Fruit fly (Drosophila melanogaster) whole organism: ENCODE data around the gene Dfd.
A peak's percentile ranks its signal among the peaks of the same experiment; 100 is the strongest.

Experiments
- CG8478 ChIP-seq: fragments of >200 bp; optimal IDR thresholded peaks from 2 replicates; lab custom pipeline; 2018; ENCODE audit warnings: inconsistent platforms
- Dll ChIP-seq: fragments of >200 bp; optimal IDR thresholded peaks from 2 replicates; lab custom pipeline; 2017
- EcR ChIP-seq, 2 experiments: fragments of >200 bp; optimal IDR thresholded peaks; 2 replicates each; lab custom pipeline; 2017; ENCODE audit warnings: missing biosample characterization in 2 of 2, missing genetic modification characterization in 2 of 2, missing genetic modification reagents in 2 of 2
- pan ChIP-seq: fragments of >200 bp; optimal IDR thresholded peaks from 2 replicates; lab custom pipeline; 2017
- psq ChIP-seq: fragments of >200 bp; optimal IDR thresholded peaks from 2 replicates; lab custom pipeline; 2017
- usp ChIP-seq: fragments of >200 bp; optimal IDR thresholded peaks from 2 replicates; lab custom pipeline; 2017; ENCODE audit warnings: missing biosample characterization, missing genetic modification characterization, mixed read lengths

Gene Dfd

DNA sequence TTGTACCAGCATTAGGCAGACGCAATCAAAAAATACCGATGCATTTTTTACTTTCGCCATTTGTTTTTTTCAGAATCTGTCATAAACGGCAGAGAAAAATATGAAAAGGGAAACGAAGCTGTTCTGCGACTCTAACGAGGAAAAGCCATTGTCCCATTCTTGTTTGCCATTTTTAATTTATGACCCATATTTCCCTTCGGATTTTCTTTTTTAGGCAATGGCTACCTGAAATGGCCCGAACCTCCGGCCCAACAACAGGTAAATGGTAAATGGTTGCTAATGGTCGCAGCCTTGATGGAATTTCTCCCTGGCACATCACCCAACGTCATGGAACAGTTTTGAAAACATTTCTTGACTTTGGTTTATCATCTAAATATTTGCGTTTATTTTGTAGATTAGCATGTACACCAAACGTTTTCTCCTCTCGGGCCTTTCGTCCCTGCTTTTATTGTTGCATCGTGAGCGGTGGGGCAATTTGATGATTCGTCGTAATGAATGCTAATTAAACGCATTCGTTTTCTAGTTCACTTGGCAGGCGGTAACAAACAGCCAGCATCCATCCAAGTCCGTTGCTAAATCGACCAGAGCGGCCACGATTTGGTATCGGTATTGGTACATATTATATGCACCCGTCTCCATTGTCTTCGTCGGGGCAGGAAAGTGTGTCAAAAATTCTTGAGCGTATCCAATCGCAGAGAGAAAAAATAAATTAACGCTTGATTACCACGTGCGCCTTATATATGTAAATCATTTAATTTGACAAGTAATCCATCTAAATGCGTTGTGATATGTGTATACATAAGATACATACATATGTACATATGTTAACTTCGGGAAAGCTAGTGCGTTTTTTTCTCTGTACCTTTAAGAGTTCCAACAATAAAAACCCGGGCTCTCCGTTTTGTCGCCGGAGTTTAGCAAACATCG is 26.6 kb downstream of the Dfd start:
- TF ChIP-seq usp (GFP tag; lab: Kevin White, UChicago) = no peak
- no peak for TF ChIP-seq Dll (lab: Kevin White, UChicago)
- TF ChIP-seq CG8478 = no peak

DNA sequence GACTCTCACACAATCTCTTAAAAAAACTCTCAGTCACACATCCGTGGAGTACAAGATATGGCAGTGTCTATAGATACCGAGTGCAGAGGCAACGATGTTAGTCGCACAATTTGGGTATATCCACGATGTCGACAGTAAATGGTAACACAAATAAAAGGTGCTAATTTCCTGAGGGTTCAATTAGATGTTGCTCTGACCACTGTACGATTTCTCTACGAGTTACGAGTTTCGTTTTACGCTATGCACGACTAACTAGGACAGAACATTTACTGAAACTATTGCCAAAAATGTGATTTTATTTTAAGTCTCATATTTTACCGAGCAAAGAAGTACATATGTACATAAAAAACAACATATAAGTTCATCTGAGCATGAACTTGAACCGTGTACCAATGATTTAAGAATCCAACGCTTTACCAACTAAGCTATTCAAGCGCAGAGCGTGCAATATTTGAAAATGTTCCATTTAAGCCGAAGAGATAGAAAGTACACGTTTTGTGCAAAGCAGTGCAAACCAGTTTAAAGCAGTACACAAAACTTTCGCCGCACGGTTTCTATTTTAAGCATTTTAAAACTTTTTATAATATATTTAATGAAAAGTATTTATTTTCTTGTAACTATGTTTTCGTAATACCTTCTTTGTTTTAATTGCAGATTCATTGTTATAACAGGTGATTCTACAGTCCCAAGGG is 27.4 kb downstream of the Dfd start:
- TF ChIP-seq pan (lab: Kevin White, UChicago) (no peak), psq (lab: Kevin White, UChicago) (no peak)

- TF ChIP-seq Dll (lab: Kevin White, UChicago) = no peak
- TF ChIP-seq usp (GFP tag; lab: Kevin White, UChicago) = no peak
- TF ChIP-seq EcR (GFP tag; optimal IDR thresholded peaks at IDR 0.05; lab: Kevin White, UChicago) = no peak
- TF ChIP-seq CG8478 = no peak
- TF ChIP-seq psq (lab: Kevin White, UChicago) = no peak
- TF ChIP-seq pan (lab: Kevin White, UChicago) = no peak
Measured at dm6 chr3R:6826865-6827264, 35.2 kb downstream of the Dfd start.

DNA sequence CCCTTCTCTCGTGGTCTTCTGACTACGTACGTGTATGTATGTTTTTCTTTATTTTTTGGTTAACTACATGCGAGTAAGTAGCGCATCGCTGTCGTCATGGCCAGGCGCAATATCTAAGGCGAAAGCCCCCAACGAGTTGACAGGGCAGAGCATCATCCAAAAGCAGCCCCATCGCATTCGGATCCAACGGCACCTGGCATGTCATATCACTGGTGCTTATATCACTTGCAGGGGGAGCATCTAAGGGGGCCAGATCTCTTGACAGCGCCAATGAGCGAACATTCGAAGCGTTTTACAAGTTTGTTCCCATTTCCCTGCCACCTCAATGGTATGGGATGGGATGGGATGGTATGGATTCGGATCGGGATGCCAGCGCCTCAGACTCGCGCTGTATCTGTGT is 36.6 kb downstream of the Dfd start:
- TF ChIP-seq EcR (GFP tag; optimal IDR thresholded peaks at IDR 0.05; lab: Kevin White, UChicago) (no peak), usp (GFP tag; lab: Kevin White, UChicago) (no peak), CG8478 (no peak), Dll (lab: Kevin White, UChicago) (no peak), pan (lab: Kevin White, UChicago) (no peak), psq (lab: Kevin White, UChicago) (no peak)

DNA sequence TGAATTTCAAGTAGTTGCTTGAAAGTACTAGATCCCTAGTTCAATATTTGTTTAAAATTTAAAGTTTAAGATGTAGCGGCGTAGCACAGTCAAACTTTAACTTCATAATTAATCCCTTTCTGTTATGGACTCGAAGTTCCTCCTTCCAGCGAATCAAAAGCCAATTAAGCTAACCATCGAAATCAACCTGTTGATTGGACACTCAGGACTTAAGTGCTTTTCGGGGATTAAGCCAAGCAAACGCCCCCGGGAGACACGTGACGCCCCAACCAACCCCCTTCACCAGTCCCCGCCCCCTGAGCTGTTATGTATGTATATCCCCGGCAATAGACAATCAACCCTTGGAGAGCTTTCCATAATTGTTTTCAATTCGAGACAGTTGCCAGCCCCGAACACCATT is 40.1 kb downstream of the Dfd start:
- TF ChIP-seq Dll (lab: Kevin White, UChicago) = no peak
- no peak for TF ChIP-seq CG8478
- no peak for TF ChIP-seq pan (lab: Kevin White, UChicago)

DNA sequence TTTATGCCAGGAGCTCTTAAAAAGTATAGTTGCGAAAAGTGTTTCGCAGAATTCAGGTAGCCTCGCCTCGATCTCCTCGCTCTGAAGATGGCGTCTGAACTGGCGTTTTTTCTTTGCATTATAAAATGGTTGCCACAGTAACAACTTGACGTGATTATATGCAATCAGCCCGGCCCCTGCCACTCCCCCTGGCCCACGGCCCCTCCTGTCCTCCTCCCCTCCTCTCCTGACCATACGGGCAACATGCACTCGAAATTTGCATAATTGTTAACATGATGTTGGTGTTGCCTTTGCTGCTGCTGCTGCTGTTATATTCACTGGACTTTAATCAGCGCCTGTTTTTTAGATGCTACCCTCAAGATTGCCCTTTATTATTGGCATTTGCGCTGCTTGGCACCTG is 46.9 kb downstream of the Dfd start:
- no peak for TF ChIP-seq EcR (GFP tag; optimal IDR thresholded peaks at IDR 0.05; lab: Kevin White, UChicago)
- no peak for TF ChIP-seq pan (lab: Kevin White, UChicago)

dm6 chr3R:6841802-6842201 is 50.2 kb downstream of the Dfd start:
- no peak for TF ChIP-seq psq (lab: Kevin White, UChicago)
- TF ChIP-seq usp (GFP tag; lab: Kevin White, UChicago) = no peak
- TF ChIP-seq Dll (lab: Kevin White, UChicago) = no peak
- no peak for TF ChIP-seq CG8478
- TF ChIP-seq EcR (GFP tag; optimal IDR thresholded peaks at IDR 0.05; lab: Kevin White, UChicago) = no peak
- TF ChIP-seq pan (lab: Kevin White, UChicago) = no peak

DNA sequence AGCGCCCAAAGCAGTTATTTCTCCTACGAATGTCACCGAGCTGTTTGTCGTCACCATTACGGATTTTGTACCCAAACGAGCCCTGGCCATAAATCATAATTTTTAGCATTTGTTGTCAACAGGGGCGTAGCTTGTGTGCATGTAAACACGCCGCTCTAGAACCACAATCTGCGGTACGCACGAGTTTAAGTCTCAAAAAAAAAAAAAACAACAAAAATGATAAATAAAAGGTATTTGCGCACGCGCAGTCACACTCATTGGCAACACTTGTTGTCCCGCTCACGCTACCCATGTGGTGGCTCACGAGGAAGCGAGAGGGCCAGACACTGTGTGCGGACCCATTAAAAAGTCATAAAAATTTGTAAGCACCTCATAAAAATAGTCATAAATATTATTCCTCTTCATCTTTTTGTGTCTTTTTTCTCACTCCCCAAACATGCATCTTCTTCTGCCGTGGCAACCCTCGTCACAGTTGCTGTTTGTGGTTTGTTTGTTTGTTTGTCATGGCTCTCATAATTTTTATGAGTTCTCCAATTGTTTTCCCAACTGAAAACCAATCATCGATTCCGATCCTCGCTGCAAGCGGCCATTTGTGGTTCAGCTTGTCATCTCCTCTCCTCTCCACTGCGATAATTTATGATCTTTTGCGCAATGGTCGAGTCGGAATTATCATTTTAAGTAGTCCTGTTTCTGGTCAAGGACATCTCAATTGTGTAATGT is 54.0 kb downstream of the Dfd start:
- TF ChIP-seq CG8478 = no peak
- TF ChIP-seq pan (lab: Kevin White, UChicago) = no peak
- no peak for TF ChIP-seq psq (lab: Kevin White, UChicago)
- no peak for TF ChIP-seq EcR (GFP tag; optimal IDR thresholded peaks at IDR 0.05; lab: Kevin White, UChicago)
- no peak for TF ChIP-seq usp (GFP tag; lab: Kevin White, UChicago)
- no peak for TF ChIP-seq Dll (lab: Kevin White, UChicago)

DNA sequence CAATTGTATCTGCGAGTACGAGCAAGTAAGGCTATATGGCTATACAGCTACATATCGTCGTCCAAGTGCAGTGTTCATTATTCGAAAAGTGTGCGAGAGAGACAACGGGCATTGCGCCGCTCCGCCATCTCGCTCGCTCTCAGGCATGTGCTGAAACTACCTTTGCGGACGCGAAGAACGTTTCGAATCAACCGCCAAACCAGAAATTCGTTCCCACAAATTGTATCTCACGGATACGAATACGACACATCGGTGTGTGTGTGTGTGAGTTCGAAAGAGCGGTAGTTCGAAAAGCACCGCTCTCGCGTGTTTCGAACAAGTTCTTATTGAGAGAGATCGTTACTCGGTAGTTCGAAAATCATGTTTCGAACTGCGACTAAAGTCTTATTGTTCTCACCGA is 57.0 kb downstream of the Dfd start:
- no peak for TF ChIP-seq psq (lab: Kevin White, UChicago)
- peak; percentile 78 for TF ChIP-seq CG8478

- TF ChIP-seq CG8478 = no peak
- TF ChIP-seq psq (lab: Kevin White, UChicago) = no peak
- no peak for TF ChIP-seq pan (lab: Kevin White, UChicago)
- TF ChIP-seq Dll (lab: Kevin White, UChicago) = no peak
- TF ChIP-seq usp (GFP tag; lab: Kevin White, UChicago) = no peak
- TF ChIP-seq EcR (GFP tag; optimal IDR thresholded peaks at IDR 0.05; lab: Kevin White, UChicago) = no peak
Measured at dm6 chr3R:6849866-6850265, 58.2 kb downstream of the Dfd start, which contains the start of gene Scr. TSS of gene Scr (minus strand) at chr3R:6849981.
